Worm (Caenorhabditis elegans) whole organism, L2 larva: ENCODE results near the gene mam-6.

ENCODE experiments used
- R02D3.7 ChIP-seq: fragments of 150-350 bp; optimal IDR thresholded peaks from 2 replicates; lab custom pipeline; 2014; ENCODE audit warnings: missing biosample characterization, missing genetic modification characterization
- ama-1 ChIP-seq: fragments of 150-350 bp; optimal IDR thresholded peaks from 2 replicates; lab custom pipeline; 2018; ENCODE audit warnings: inconsistent platforms
- blmp-1 ChIP-seq: sonication (generic microtip); optimal IDR thresholded peaks from 2 replicates; lab custom pipeline; 2017; ENCODE audit warnings: missing genetic modification characterization, mild to moderate bottlenecking, missing compliant biosample characterization, antibody characterized with exemption, moderate library complexity; ENCODE audit not compliant: insufficient read depth
- dmd-4 ChIP-seq: sonication (generic microtip); optimal IDR thresholded peaks from 2 replicates; lab custom pipeline; 2017; ENCODE audit warnings: missing biosample characterization, missing genetic modification characterization
- lin-13 ChIP-seq: fragments of 150-350 bp; optimal IDR thresholded peaks from 2 replicates; lab custom pipeline; 2014; ENCODE audit warnings: missing biosample characterization, missing genetic modification reagents, missing genetic modification characterization
- lsy-2 ChIP-seq, 2 experiments: fragments of 150-350 bp in 1 of 2; sonication (generic microtip) in 1 of 2; optimal IDR thresholded peaks; 2 replicates each; lab custom pipeline; 2014 to 2017; ENCODE audit warnings: missing biosample characterization in 2 of 2, missing genetic modification characterization in 2 of 2
- nhr-129 ChIP-seq: fragments of 150-350 bp; optimal IDR thresholded peaks from 2 replicates; lab custom pipeline; 2014; ENCODE audit warnings: missing biosample characterization, missing genetic modification characterization
- nhr-25 ChIP-seq: fragments of 150-350 bp; sonication (generic microtip); optimal IDR thresholded peaks from 3 replicates; lab custom pipeline; 2014; ENCODE audit warnings: missing biosample characterization, missing genetic modification characterization
- nhr-6 ChIP-seq: fragments of 150-350 bp; optimal IDR thresholded peaks from 2 replicates; lab custom pipeline; 2014; ENCODE audit warnings: missing biosample characterization, missing genetic modification characterization
- ztf-4 ChIP-seq: fragments of 150-350 bp; optimal IDR thresholded peaks from 2 replicates; lab custom pipeline; 2014; ENCODE audit warnings: missing biosample characterization, missing genetic modification characterization

ce11 chrX:15092775-15093386 lies 23.7 kb upstream of the mam-6 start:
- TF ChIP-seq dmd-4 (tag; lab: Kevin White, UChicago), result no peak
- TF ChIP-seq ztf-4 (tag; lab: Kevin White, UChicago), result no peak
- no peak for TF ChIP-seq R02D3.7 (tag; lab: Kevin White, UChicago)
- TF ChIP-seq nhr-25 (tag; lab: Kevin White, UChicago), result no peak
- TF ChIP-seq lin-13 (GFP tag; lab: Kevin White, UChicago), result no peak
- TF ChIP-seq ama-1 (lab: Kevin White, UChicago), result no peak
- no peak for TF ChIP-seq nhr-129
- TF ChIP-seq lsy-2 (tag; optimal IDR thresholded peaks at IDR 0.05; lab: Kevin White, UChicago), result no peak
- TF ChIP-seq nhr-6, result no peak
- no peak for TF ChIP-seq blmp-1 (tag; lab: Kevin White, UChicago)
